Worm (Caenorhabditis elegans) whole organism, mixed stage, embryonic: ENCODE data around the gene pus-1.
A peak's percentile ranks its signal among the peaks of the same experiment; 100 is the strongest.

Experiments
- M03D4.4 ChIP-seq: sonication (generic microtip); optimal IDR thresholded peaks from 2 replicates; lab custom pipeline; 2017; ENCODE audit warnings: mild to moderate bottlenecking, missing genetic modification characterization, missing compliant biosample characterization
- bed-3 ChIP-seq: fragments of 200-800 bp; sonication (Bioruptor generic); optimal IDR thresholded peaks from 3 replicates; lab custom pipeline; 2018; ENCODE audit warnings: mild to moderate bottlenecking, missing genetic modification characterization, moderate library complexity, missing compliant biosample characterization
- ceh-39 ChIP-seq: fragments of 150-350 bp; optimal IDR thresholded peaks from 2 replicates; lab custom pipeline; 2014; ENCODE audit warnings: missing biosample characterization, missing genetic modification characterization
- ceh-43 ChIP-seq: fragments of 200-800 bp; sonication (Bioruptor generic); optimal IDR thresholded peaks from 2 replicates; lab custom pipeline; 2018; ENCODE audit warnings: mild to moderate bottlenecking, missing genetic modification characterization, moderate library complexity, missing compliant biosample characterization
- ceh-83 ChIP-seq: fragments of 200-800 bp; sonication (Bioruptor generic); optimal IDR thresholded peaks from 2 replicates; lab custom pipeline; 2018; ENCODE audit warnings: mild to moderate bottlenecking, missing genetic modification characterization, missing compliant biosample characterization
- ces-1 ChIP-seq: fragments of 150-350 bp; optimal IDR thresholded peaks from 2 replicates; lab custom pipeline; 2014; ENCODE audit warnings: missing biosample characterization, missing genetic modification reagents, missing genetic modification characterization
- cnd-1 ChIP-seq: fragments of 200-800 bp; sonication (Bioruptor generic); optimal IDR thresholded peaks from 2 replicates; lab custom pipeline; 2018; ENCODE audit warnings: mild to moderate bottlenecking, missing genetic modification characterization, missing compliant biosample characterization
- drap-1 ChIP-seq: fragments of 200-800 bp; sonication (Bioruptor generic); optimal IDR thresholded peaks from 3 replicates; lab custom pipeline; 2018; ENCODE audit warnings: mild to moderate bottlenecking, missing genetic modification characterization, missing compliant biosample characterization
- elt-1 ChIP-seq: sonication (generic microtip); optimal IDR thresholded peaks from 2 replicates; lab custom pipeline; 2017; ENCODE audit warnings: missing genetic modification characterization, mild to moderate bottlenecking, missing compliant biosample characterization, antibody characterized with exemption, moderate library complexity, borderline replicate concordance; ENCODE audit not compliant: insufficient read depth
- elt-3 ChIP-seq: fragments of 150-350 bp; optimal IDR thresholded peaks from 2 replicates; lab custom pipeline; 2014; ENCODE audit warnings: missing biosample characterization, missing genetic modification characterization
- flh-1 ChIP-seq: fragments of 200-800 bp; sonication (Bioruptor generic); optimal IDR thresholded peaks from 2 replicates; lab custom pipeline; 2018; ENCODE audit warnings: mild to moderate bottlenecking, missing genetic modification characterization, moderate library complexity, missing compliant biosample characterization
- ham-2 ChIP-seq: fragments of 200-800 bp; sonication (Bioruptor generic); optimal IDR thresholded peaks from 2 replicates; lab custom pipeline; 2018; ENCODE audit warnings: mild to moderate bottlenecking, missing genetic modification characterization, missing compliant biosample characterization
- hlh-1 ChIP-seq: fragments of 150-350 bp; optimal IDR thresholded peaks from 2 replicates; lab custom pipeline; 2014; ENCODE audit warnings: missing biosample characterization, missing genetic modification reagents, missing genetic modification characterization
- lin-13 ChIP-seq: fragments of 150-350 bp; optimal IDR thresholded peaks from 2 replicates; lab custom pipeline; 2014; ENCODE audit warnings: missing biosample characterization, missing genetic modification characterization
- lin-32 ChIP-seq: fragments of 200-800 bp; sonication (Bioruptor generic); optimal IDR thresholded peaks from 2 replicates; lab custom pipeline; 2018; ENCODE audit warnings: mild to moderate bottlenecking, missing genetic modification characterization, missing compliant biosample characterization
- lsy-2 ChIP-seq: fragments of 150-350 bp; optimal IDR thresholded peaks from 2 replicates; lab custom pipeline; 2014; ENCODE audit warnings: missing biosample characterization, missing genetic modification characterization
- mab-5 ChIP-seq: fragments of 150-350 bp; optimal IDR thresholded peaks from 2 replicates; lab custom pipeline; 2014; ENCODE audit warnings: missing biosample characterization, missing genetic modification characterization
- mep-1 ChIP-seq: fragments of 150-350 bp; optimal IDR thresholded peaks from 2 replicates; lab custom pipeline; 2017; ENCODE audit warnings: missing biosample characterization, missing genetic modification reagents, missing genetic modification characterization, inconsistent platforms
- mls-2 ChIP-seq: sonication (generic microtip); optimal IDR thresholded peaks from 2 replicates; lab custom pipeline; 2016; ENCODE audit warnings: mild to moderate bottlenecking, missing genetic modification characterization, moderate library complexity, missing compliant biosample characterization
- nhr-12 ChIP-seq: fragments of 150-350 bp; optimal IDR thresholded peaks from 2 replicates; lab custom pipeline; 2014; ENCODE audit warnings: missing biosample characterization, missing genetic modification characterization
- nhr-2 ChIP-seq: fragments of 150-350 bp; optimal IDR thresholded peaks from 2 replicates; lab custom pipeline; 2014; ENCODE audit warnings: missing biosample characterization, missing genetic modification characterization
- nhr-237 ChIP-seq: fragments of 150-350 bp; optimal IDR thresholded peaks from 2 replicates; lab custom pipeline; 2014; ENCODE audit warnings: missing biosample characterization, missing genetic modification characterization
- nhr-28 ChIP-seq: fragments of 150-350 bp; optimal IDR thresholded peaks from 2 replicates; lab custom pipeline; 2014; ENCODE audit warnings: missing biosample characterization, missing genetic modification characterization
- nhr-76 ChIP-seq: sonication (generic microtip); optimal IDR thresholded peaks from 2 replicates; lab custom pipeline; 2017; ENCODE audit warnings: missing biosample characterization, missing genetic modification characterization
- pha-4 ChIP-seq: fragments of 150-350 bp; optimal IDR thresholded peaks from 2 replicates; lab custom pipeline; 2018; ENCODE audit warnings: missing biosample characterization, missing genetic modification reagents, missing genetic modification characterization
- snpc-4 ChIP-seq: fragments of 150-350 bp; optimal IDR thresholded peaks from 2 replicates; lab custom pipeline; 2014; ENCODE audit warnings: missing biosample characterization, missing genetic modification characterization
- sptf-1 ChIP-seq: sonication (generic microtip); optimal IDR thresholded peaks from 2 replicates; lab custom pipeline; 2017; ENCODE audit warnings: mild to moderate bottlenecking, missing genetic modification characterization, moderate library complexity, missing compliant biosample characterization
- tbx-8 ChIP-seq: fragments of 200-800 bp; sonication (Bioruptor generic); optimal IDR thresholded peaks from 2 replicates; lab custom pipeline; 2018; ENCODE audit warnings: mild to moderate bottlenecking, missing genetic modification characterization, moderate library complexity, missing compliant biosample characterization
- unc-120 ChIP-seq: sonication (generic microtip); optimal IDR thresholded peaks from 2 replicates; lab custom pipeline; 2017; ENCODE audit warnings: missing genetic modification characterization, missing compliant biosample characterization; ENCODE audit not compliant: poor library complexity, severe bottlenecking
- unc-39 ChIP-seq: fragments of 150-350 bp; optimal IDR thresholded peaks from 2 replicates; lab custom pipeline; 2014; ENCODE audit warnings: missing biosample characterization, missing genetic modification characterization
- unc-62 ChIP-seq: fragments of 150-350 bp; optimal IDR thresholded peaks from 2 replicates; lab custom pipeline; 2014; ENCODE audit warnings: missing biosample characterization, missing genetic modification reagents, missing genetic modification characterization
- zip-8 ChIP-seq: fragments of 150-350 bp; optimal IDR thresholded peaks from 2 replicates; lab custom pipeline; 2014; ENCODE audit warnings: missing biosample characterization, missing genetic modification characterization
- ztf-11 ChIP-seq: fragments of 150-350 bp; optimal IDR thresholded peaks from 2 replicates; lab custom pipeline; 2014; ENCODE audit warnings: missing biosample characterization, missing genetic modification characterization

The pus-1 gene

DNA sequence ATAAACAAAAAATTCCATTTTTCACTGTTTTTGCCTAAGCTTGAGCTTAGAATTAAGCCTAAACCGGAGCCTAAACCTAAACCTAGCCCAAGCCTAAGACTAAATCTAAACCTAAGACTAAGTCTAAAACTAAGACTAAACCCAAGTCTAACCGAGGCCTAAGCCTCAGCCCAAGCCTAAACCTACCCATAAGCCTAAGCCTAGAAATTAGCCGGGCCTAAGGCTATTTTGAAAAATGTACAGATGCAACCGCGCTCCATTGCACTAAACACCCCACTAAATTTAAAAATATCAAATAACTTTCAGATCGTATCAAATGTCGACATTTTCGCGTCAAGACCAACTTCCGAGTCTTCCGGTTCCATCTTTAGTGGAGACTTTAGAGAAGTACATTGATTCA lies 20.5 kb upstream of the pus-1 start, which contains the start of gene T20B3.1:
T20B3.1 (plus strand) TSS at position 301 of the 400 bp plus-strand sequence.
- TF ChIP-seq lsy-2, result no peak
- no peak for TF ChIP-seq nhr-237 (tag; lab: Kevin White, UChicago)
- no peak for TF ChIP-seq nhr-28 (tag; lab: Kevin White, UChicago)
- TF ChIP-seq hlh-1, result no peak
- TF ChIP-seq unc-39 (tag; lab: Kevin White, UChicago), result no peak
- no peak for TF ChIP-seq flh-1 (GFP tag; lab: Kevin White, UChicago)
- TF ChIP-seq pha-4, result no peak
- no peak for TF ChIP-seq elt-1 (tag; lab: Kevin White, UChicago)
- TF ChIP-seq ham-2 (GFP tag; lab: Kevin White, UChicago), result no peak
- no peak for TF ChIP-seq ceh-83
- TF ChIP-seq ceh-43, result no peak

DNA sequence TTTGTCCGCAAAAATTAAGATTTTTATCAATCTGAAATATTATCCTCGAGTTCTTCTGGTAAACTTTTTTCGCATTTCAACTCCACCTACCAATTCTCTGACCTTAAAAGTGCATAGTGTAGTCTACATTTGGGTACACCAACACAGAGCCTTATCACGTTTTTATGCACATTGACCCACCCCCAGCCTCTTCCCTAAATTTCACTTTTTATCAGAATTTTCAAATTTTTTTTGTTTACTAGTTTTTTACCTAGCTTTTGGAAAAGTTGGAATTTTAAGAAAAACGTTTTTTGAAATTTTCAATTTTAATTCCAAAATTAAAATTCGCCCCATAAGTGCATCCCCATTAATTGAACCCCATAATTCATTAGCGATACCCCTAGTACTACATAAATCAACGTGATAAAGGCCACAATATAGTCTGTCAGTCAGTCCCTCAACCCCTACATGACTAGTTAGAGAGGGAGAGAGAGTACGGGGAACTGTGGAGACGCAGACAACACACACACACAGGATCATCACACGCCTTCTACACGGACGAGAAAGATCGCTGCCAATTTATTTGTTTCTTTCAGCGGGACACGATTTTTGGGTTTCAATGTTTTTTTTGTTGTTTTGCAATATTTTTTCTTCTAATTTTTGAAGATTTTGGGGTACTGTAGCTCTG lies 19.9 kb upstream of the pus-1 start:
- no peak for TF ChIP-seq ces-1
- TF ChIP-seq unc-62 (GFP tag; lab: Kevin White, UChicago), result peak; percentile 16
- TF ChIP-seq lin-32 (GFP tag; lab: Kevin White, UChicago), result no peak
- TF ChIP-seq ceh-39 (tag; lab: Kevin White, UChicago), result no peak
- TF ChIP-seq, all 35 proteins: peak for 1

DNA sequence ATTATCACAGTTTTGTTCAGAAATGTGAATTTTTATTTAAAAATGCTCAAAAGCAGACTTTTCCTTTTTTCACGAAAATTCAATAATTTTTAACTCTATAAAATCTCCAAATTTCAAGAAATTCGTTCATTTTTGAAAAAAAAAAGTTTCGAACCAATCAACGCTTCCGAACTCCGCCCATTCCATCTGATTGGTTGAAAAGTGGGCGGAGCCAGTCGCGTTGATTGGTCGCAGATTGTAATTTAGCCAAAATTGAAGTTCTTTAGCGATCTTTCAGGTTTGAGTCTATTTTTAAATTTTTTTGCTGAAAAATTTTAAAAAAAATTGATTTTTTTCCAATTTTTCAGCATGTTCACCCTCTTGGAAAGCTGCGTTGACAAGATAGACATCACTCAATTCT lies 17.6 kb upstream of the pus-1 start:
- TF ChIP-seq sptf-1 (tag; lab: Kevin White, UChicago) (no peak), bed-3 (GFP tag; lab: Kevin White, UChicago) (no peak), mls-2 (tag; lab: Kevin White, UChicago) (no peak), ztf-11 (tag; lab: Kevin White, UChicago) (no peak), mep-1 (tag; lab: Kevin White, UChicago) (no peak), lsy-2 (no peak), drap-1 (GFP tag; lab: Kevin White, UChicago) (no peak), tbx-8 (GFP tag; lab: Kevin White, UChicago) (no peak), ces-1 (no peak)

DNA sequence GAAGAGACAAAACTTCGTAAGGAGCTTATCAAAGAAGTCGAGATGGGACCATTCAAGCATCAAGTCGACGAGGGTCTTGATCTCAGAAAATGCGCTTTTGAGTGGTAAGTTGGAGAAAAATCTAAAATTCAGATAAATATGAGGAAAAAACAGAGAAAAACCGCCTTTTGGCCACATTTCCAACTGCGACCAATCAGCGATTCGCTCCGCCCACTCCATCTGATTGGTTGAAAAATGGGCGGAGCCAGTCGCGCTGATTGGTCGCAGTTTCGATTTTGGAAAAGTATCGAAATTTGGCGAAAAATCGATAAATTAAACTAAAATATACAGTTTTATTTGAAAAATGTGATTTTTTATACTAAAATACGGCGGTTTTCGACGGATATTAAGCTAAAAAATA lies 17.1 kb upstream of the pus-1 start:
- TF ChIP-seq ztf-11 (tag; lab: Kevin White, UChicago), result no peak
- no peak for TF ChIP-seq unc-62 (GFP tag; lab: Kevin White, UChicago)
- TF ChIP-seq snpc-4 (tag; lab: Kevin White, UChicago), result no peak
- no peak for TF ChIP-seq unc-39 (tag; lab: Kevin White, UChicago)
- TF ChIP-seq mls-2 (tag; lab: Kevin White, UChicago), result no peak
- TF ChIP-seq elt-3 (tag; lab: Kevin White, UChicago), result no peak
- no peak for TF ChIP-seq ceh-39 (tag; lab: Kevin White, UChicago)
- TF ChIP-seq ham-2 (GFP tag; lab: Kevin White, UChicago), result no peak
- TF ChIP-seq lin-32 (GFP tag; lab: Kevin White, UChicago), result no peak
- no peak for TF ChIP-seq hlh-1
- no peak for TF ChIP-seq mep-1 (tag; lab: Kevin White, UChicago)
- no peak for TF ChIP-seq zip-8 (tag; lab: Kevin White, UChicago)
- TF ChIP-seq pha-4, result no peak
- TF ChIP-seq nhr-76 (tag; lab: Kevin White, UChicago), result no peak
- TF ChIP-seq sptf-1 (tag; lab: Kevin White, UChicago), result no peak
- TF ChIP-seq ceh-43, result no peak
- no peak for TF ChIP-seq elt-1 (tag; lab: Kevin White, UChicago)
- TF ChIP-seq M03D4.4 (tag; lab: Kevin White, UChicago), result no peak

DNA sequence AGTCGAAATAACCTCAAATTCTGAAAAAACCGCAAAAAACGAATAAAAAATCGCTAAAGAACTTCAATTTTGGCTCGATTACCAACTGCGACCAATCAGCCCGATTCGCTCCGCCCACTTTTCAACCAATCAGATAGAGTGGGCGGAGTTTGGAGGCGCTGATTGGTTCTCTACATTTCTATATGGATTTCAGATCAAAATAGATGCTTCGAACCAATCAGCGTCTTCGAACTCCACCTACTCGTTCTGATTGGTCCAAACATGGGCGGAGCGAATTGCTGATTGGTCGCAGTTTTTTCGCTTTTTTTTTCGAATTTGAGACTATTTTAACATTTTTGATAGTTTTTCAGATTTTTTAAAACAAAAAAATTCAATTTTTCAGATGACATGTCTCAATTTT lies 13.4 kb upstream of the pus-1 start:
- no peak for TF ChIP-seq nhr-2
- no peak for TF ChIP-seq ceh-39 (tag; lab: Kevin White, UChicago)
- no peak for TF ChIP-seq lin-32 (GFP tag; lab: Kevin White, UChicago)
- no peak for TF ChIP-seq ces-1
- TF ChIP-seq lsy-2, result no peak
- TF ChIP-seq bed-3 (GFP tag; lab: Kevin White, UChicago), result no peak
- no peak for TF ChIP-seq sptf-1 (tag; lab: Kevin White, UChicago)
- no peak for TF ChIP-seq mab-5 (tag; lab: Kevin White, UChicago)
- TF ChIP-seq unc-120 (tag; lab: Kevin White, UChicago), result no peak
- TF ChIP-seq cnd-1 (tag; lab: Kevin White, UChicago), result no peak
- TF ChIP-seq nhr-28 (tag; lab: Kevin White, UChicago), result no peak
- no peak for TF ChIP-seq lin-13 (tag; lab: Kevin White, UChicago)
- TF ChIP-seq nhr-12 (tag; lab: Kevin White, UChicago), result no peak
- no peak for TF ChIP-seq elt-3 (tag; lab: Kevin White, UChicago)
- TF ChIP-seq ceh-83, result no peak
- TF ChIP-seq zip-8 (tag; lab: Kevin White, UChicago), result no peak
- TF ChIP-seq hlh-1, result no peak
- TF ChIP-seq unc-39 (tag; lab: Kevin White, UChicago), result no peak
- TF ChIP-seq flh-1 (GFP tag; lab: Kevin White, UChicago), result no peak
- TF ChIP-seq mls-2 (tag; lab: Kevin White, UChicago), result no peak
